Worm (Caenorhabditis elegans) whole organism, L1 larva: Measurements from ENCODE around the gene nhr-44.

ENCODE experiments used
- C04F5.9 ChIP-seq: sonication (generic microtip); optimal IDR thresholded peaks from 2 replicates; lab custom pipeline; 2016; ENCODE audit warnings: missing genetic modification characterization, missing compliant biosample characterization
- F16B12.6 ChIP-seq: fragments of 150-350 bp; optimal IDR thresholded peaks from 2 replicates; lab custom pipeline; 2014; ENCODE audit warnings: missing biosample characterization, missing genetic modification characterization
- Y116A8C.19 ChIP-seq: sonication (generic microtip); optimal IDR thresholded peaks from 2 replicates; lab custom pipeline; 2016; ENCODE audit warnings: missing compliant biosample characterization, missing genetic modification characterization, borderline replicate concordance
- aha-1 ChIP-seq: fragments of 150-350 bp; optimal IDR thresholded peaks from 2 replicates; lab custom pipeline; 2014; ENCODE audit warnings: missing biosample characterization, missing genetic modification characterization
- ama-1 ChIP-seq: fragments of 150-350 bp; optimal IDR thresholded peaks from 2 replicates; lab custom pipeline; 2014
- blmp-1 ChIP-seq: fragments of 150-350 bp; optimal IDR thresholded peaks from 2 replicates; lab custom pipeline; 2014; ENCODE audit warnings: missing biosample characterization, missing genetic modification characterization
- ceh-63 ChIP-seq: fragments of 200-800 bp; sonication (Bioruptor generic); optimal IDR thresholded peaks from 2 replicates; lab custom pipeline; 2018; ENCODE audit warnings: mild to moderate bottlenecking, missing genetic modification characterization, missing compliant biosample characterization
- ceh-88 ChIP-seq: fragments of 200-800 bp; sonication (Bioruptor generic); IDR thresholded peaks from 2 replicates; pipeline ENCODE4 v1.3.6; 2022; ENCODE audit warnings: missing genetic modification characterization, missing compliant biosample characterization
- ceh-90 ChIP-seq: sonication (generic microtip); optimal IDR thresholded peaks from 2 replicates; lab custom pipeline; 2016; ENCODE audit warnings: missing genetic modification characterization, missing compliant biosample characterization
- dsc-1 ChIP-seq: sonication (generic microtip); optimal IDR thresholded peaks from 2 replicates; lab custom pipeline; 2016; ENCODE audit warnings: mild to moderate bottlenecking, missing genetic modification characterization, missing compliant biosample characterization
- efl-3 ChIP-seq: fragments of 200-800 bp; sonication (Bioruptor generic); optimal IDR thresholded peaks from 2 replicates; lab custom pipeline; 2018; ENCODE audit warnings: mild to moderate bottlenecking, missing genetic modification characterization, missing compliant biosample characterization
- elt-3 ChIP-seq, 6 experiments: fragments of 150-350 bp in 1 of 6; sonication (generic microtip); optimal IDR thresholded peaks; 2 replicates each; lab custom pipeline; 2017 to 2018; ENCODE audit warnings: missing biosample characterization in 6 of 6, missing genetic modification characterization in 6 of 6, inconsistent platforms in 1 of 6
- ets-5 ChIP-seq: fragments of 200-800 bp; sonication (Bioruptor generic); IDR thresholded peaks from 2 replicates; pipeline ENCODE4 v1.3.6; 2022; ENCODE audit warnings: missing genetic modification characterization, missing compliant biosample characterization
- fkh-4 ChIP-seq: sonication (generic microtip); optimal IDR thresholded peaks from 2 replicates; lab custom pipeline; 2016; ENCODE audit warnings: missing compliant biosample characterization, missing genetic modification characterization, borderline replicate concordance
- hpl-2 ChIP-seq: fragments of 150-350 bp; optimal IDR thresholded peaks from 2 replicates; lab custom pipeline; 2014; ENCODE audit warnings: missing biosample characterization, missing genetic modification reagents, missing genetic modification characterization
- irx-1 ChIP-seq: sonication (generic microtip); optimal IDR thresholded peaks from 2 replicates; lab custom pipeline; 2016; ENCODE audit warnings: missing genetic modification characterization, missing compliant biosample characterization
- isw-1 ChIP-seq: fragments of 200-800 bp; sonication (Bioruptor generic); IDR thresholded peaks from 2 replicates; pipeline ENCODE4 v1.3.6; 2022; ENCODE audit warnings: missing genetic modification characterization, missing compliant biosample characterization
- lin-14 ChIP-seq: fragments of 200-800 bp; sonication (Bioruptor generic); optimal IDR thresholded peaks from 2 replicates; lab custom pipeline; 2018; ENCODE audit warnings: mild to moderate bottlenecking, missing genetic modification characterization, moderate library complexity, missing compliant biosample characterization
- lin-35 ChIP-seq, 2 experiments: fragments of 150-350 bp; optimal IDR thresholded peaks; 2 replicates each; lab custom pipeline; 2014; ENCODE audit warnings: missing biosample characterization in 2 of 2, missing genetic modification characterization in 2 of 2, missing genetic modification reagents in 2 of 2
- lin-39 ChIP-seq: fragments of 150-350 bp; optimal IDR thresholded peaks from 2 replicates; lab custom pipeline; 2014; ENCODE audit warnings: missing biosample characterization, missing genetic modification reagents, missing genetic modification characterization
- lir-3 ChIP-seq: sonication (generic microtip); optimal IDR thresholded peaks from 2 replicates; lab custom pipeline; 2016; ENCODE audit warnings: mild to moderate bottlenecking, missing genetic modification characterization, moderate library complexity, missing compliant biosample characterization; ENCODE audit not compliant: poor library complexity
- mdl-1 ChIP-seq, 2 experiments: fragments of 150-350 bp; optimal IDR thresholded peaks; 2 replicates each; lab custom pipeline; 2014 to 2017; ENCODE audit warnings: missing biosample characterization in 2 of 2, missing genetic modification characterization in 2 of 2, inconsistent platforms in 1 of 2
- mep-1 ChIP-seq: fragments of 150-350 bp; optimal IDR thresholded peaks from 2 replicates; lab custom pipeline; 2014; ENCODE audit warnings: missing biosample characterization, missing genetic modification characterization
- nhr-12 ChIP-seq: sonication (generic microtip); optimal IDR thresholded peaks from 2 replicates; lab custom pipeline; 2017; ENCODE audit warnings: missing biosample characterization, missing genetic modification characterization
- nhr-20 ChIP-seq: sonication (generic microtip); optimal IDR thresholded peaks from 2 replicates; lab custom pipeline; 2016; ENCODE audit warnings: mild to moderate bottlenecking, missing genetic modification characterization, missing compliant biosample characterization
- nhr-28 ChIP-seq: fragments of 150-350 bp; optimal IDR thresholded peaks from 2 replicates; lab custom pipeline; 2014; ENCODE audit warnings: missing biosample characterization, missing genetic modification characterization
- nhr-71 ChIP-seq: sonication (generic microtip); optimal IDR thresholded peaks from 2 replicates; lab custom pipeline; 2016; ENCODE audit warnings: mild to moderate bottlenecking, missing genetic modification characterization, moderate library complexity, missing compliant biosample characterization
- nhr-77 ChIP-seq: fragments of 150-350 bp; optimal IDR thresholded peaks from 2 replicates; lab custom pipeline; 2014; ENCODE audit warnings: missing biosample characterization, missing genetic modification characterization
- nhr-85 ChIP-seq: sonication (generic microtip); peaks from one replicate; lab custom pipeline; 2016; ENCODE audit warnings: missing genetic modification characterization, inconsistent platforms, missing compliant biosample characterization
- nhr-90 ChIP-seq: sonication (generic microtip); optimal IDR thresholded peaks from 2 replicates; lab custom pipeline; 2016; ENCODE audit warnings: mild to moderate bottlenecking, missing genetic modification characterization, missing compliant biosample characterization; ENCODE audit not compliant: poor library complexity
- pag-3 ChIP-seq: sonication (generic microtip); optimal IDR thresholded peaks from 2 replicates; lab custom pipeline; 2017; ENCODE audit warnings: missing genetic modification characterization, mild to moderate bottlenecking, missing compliant biosample characterization, antibody characterized with exemption, borderline replicate concordance; ENCODE audit not compliant: insufficient read depth
- pax-3 ChIP-seq: fragments of 200-800 bp; sonication (Bioruptor generic); optimal IDR thresholded peaks from 2 replicates; lab custom pipeline; 2018; ENCODE audit warnings: mild to moderate bottlenecking, missing genetic modification characterization, moderate library complexity, missing compliant biosample characterization
- rnt-1 ChIP-seq: sonication (generic microtip); optimal IDR thresholded peaks from 2 replicates; lab custom pipeline; 2016; ENCODE audit warnings: mild to moderate bottlenecking, missing genetic modification characterization, moderate library complexity, missing compliant biosample characterization
- skn-1 ChIP-seq: fragments of 150-350 bp; optimal IDR thresholded peaks from 2 replicates; lab custom pipeline; 2014; ENCODE audit warnings: missing biosample characterization, missing genetic modification characterization
- snu-23 ChIP-seq: sonication (generic microtip); optimal IDR thresholded peaks from 2 replicates; lab custom pipeline; 2016; ENCODE audit warnings: missing genetic modification characterization, missing compliant biosample characterization
- sox-4 ChIP-seq: sonication (generic microtip); optimal IDR thresholded peaks from 2 replicates; lab custom pipeline; 2016; ENCODE audit warnings: missing genetic modification characterization, missing compliant biosample characterization
- swsn-7 ChIP-seq: sonication (generic microtip); optimal IDR thresholded peaks from 2 replicates; lab custom pipeline; 2016; ENCODE audit warnings: missing genetic modification characterization, missing compliant biosample characterization
- tbx-2 ChIP-seq: sonication (generic microtip); optimal IDR thresholded peaks from 2 replicates; lab custom pipeline; 2016; ENCODE audit warnings: missing genetic modification characterization, missing compliant biosample characterization
- unc-130 ChIP-seq: fragments of 150-350 bp; optimal IDR thresholded peaks from 2 replicates; lab custom pipeline; 2017; ENCODE audit warnings: missing biosample characterization, missing genetic modification characterization, inconsistent platforms
- unc-86 ChIP-seq: sonication (generic microtip); optimal IDR thresholded peaks from 2 replicates; lab custom pipeline; 2016; ENCODE audit warnings: missing genetic modification characterization, missing compliant biosample characterization

The nhr-44 gene

ce11 chrV:8936184-8936589 is 27.7 kb downstream of the nhr-44 start, which contains the start of gene unc-23 (continued):
- TF ChIP-seq pag-3 (tag; lab: Kevin White, UChicago) (no peak), lin-39 (tag; lab: Kevin White, UChicago) (peak; percentile 24), unc-130 (peak; percentile 86), nhr-71 (peak; percentile 96), ceh-88 (GFP tag; lab: Robert Waterston, UW) (peak; percentile 27; the same call in 1 of the 2 replicates), nhr-28 (tag; lab: Kevin White, UChicago) (no peak), rnt-1 (tag; lab: Kevin White, UChicago) (peak; percentile 86), ets-5 (GFP tag; lab: Robert Waterston, UW) (no peak), skn-1 (tag; lab: Kevin White, UChicago) (peak; percentile 80), isw-1 (peak; percentile 9; the same call in 1 of the 2 replicates), unc-86 (tag; lab: Kevin White, UChicago) (no peak), nhr-77 (peak; percentile 87), ama-1 (lab: Kevin White, UChicago) (no peak), Y116A8C.19 (tag; lab: Kevin White, UChicago) (no peak), dsc-1 (tag; lab: Kevin White, UChicago) (no peak), nhr-20 (tag; lab: Kevin White, UChicago) (peak; percentile 96), ceh-63 (no peak), irx-1 (tag; lab: Kevin White, UChicago) (peak; percentile 55), fkh-4 (no peak), nhr-90 (tag; lab: Kevin White, UChicago) (peak; percentile 92), hpl-2 (GFP tag; lab: Kevin White, UChicago) (no peak), C04F5.9 (tag; lab: Kevin White, UChicago) (peak; percentile 18), efl-3 (GFP tag; lab: Kevin White, UChicago) (no peak), aha-1 (tag; lab: Kevin White, UChicago) (peak; percentile 8), ceh-90 (tag; lab: Kevin White, UChicago) (no peak), sox-4 (no peak), lir-3 (peak; percentile 7), blmp-1 (tag; lab: Kevin White, UChicago) (peak; percentile 95)
- TF ChIP-seq, all 84 proteins: peak for 45

ce11 chrV:8935104-8935503 is 28.8 kb downstream of the nhr-44 start:
- TF ChIP-seq nhr-71 (peak; percentile 57), nhr-12 (tag; lab: Kevin White, UChicago) (no peak), skn-1 (tag; lab: Kevin White, UChicago) (peak; percentile 17), lin-35 (GFP tag; optimal IDR thresholded peaks at IDR 0.05; lab: Kevin White, UChicago) (peak; percentile 8 to 46), blmp-1 (tag; lab: Kevin White, UChicago) (peak; percentile 73), elt-3 (tag; optimal IDR thresholded peaks at IDR 0.05; lab: Kevin White, UChicago) (peak in 1 of 6 experiments; percentile 38), mdl-1 (tag; optimal IDR thresholded peaks at IDR 0.05; lab: Kevin White, UChicago) (no peak), nhr-20 (tag; lab: Kevin White, UChicago) (peak; percentile 61), unc-130 (peak; percentile 17), tbx-2 (tag; lab: Kevin White, UChicago) (peak; percentile 21), mep-1 (tag; lab: Kevin White, UChicago) (peak; percentile 34), swsn-7 (tag; lab: Kevin White, UChicago) (peak; percentile 22), dsc-1 (tag; lab: Kevin White, UChicago) (no peak), snu-23 (GFP tag; lab: Kevin White, UChicago) (peak; percentile 66), lin-14 (GFP tag; lab: Kevin White, UChicago) (peak; percentile 63), pax-3 (no peak), ceh-88 (GFP tag; lab: Robert Waterston, UW) (no peak), nhr-28 (tag; lab: Kevin White, UChicago) (no peak), nhr-85 (tag; lab: Kevin White, UChicago) (peak; percentile 92), F16B12.6 (tag; lab: Kevin White, UChicago) (no peak)
